Worm (Caenorhabditis elegans): ENCODE measurements around the gene C49G7.13.

The C49G7.13 gene

ce11 chrV:4081283-4081682 lies 45.4 kb downstream of the C49G7.13 start, which contains the start of gene srh-211:
srh-211 (minus strand) TSS chrV:4081383.
- no peak for TF ChIP-seq pha-4 (tag; optimal IDR thresholded peaks at IDR 0.05)
- no peak for TF ChIP-seq lin-39 (tag; optimal IDR thresholded peaks at IDR 0.05)
- TF ChIP-seq ztf-4 (tag; optimal IDR thresholded peaks at IDR 0.05), result no peak
- no peak for TF ChIP-seq nhr-11 (tag; optimal IDR thresholded peaks at IDR 0.05)
- TF ChIP-seq elt-2 (tag; optimal IDR thresholded peaks at IDR 0.05), result no peak
- TF ChIP-seq nhr-25 (tag; optimal IDR thresholded peaks at IDR 0.05), result no peak

ce11 chrV:4082952-4083351 lies 47.0 kb downstream of the C49G7.13 start, which contains the start of gene F38H12.5:
F38H12.5 (minus strand) TSS chrV:4083052.
- TF ChIP-seq nhr-11 (tag; optimal IDR thresholded peaks at IDR 0.05) (no peak), ceh-28 (tag; optimal IDR thresholded peaks at IDR 0.05) (no peak), nhr-12 (tag; optimal IDR thresholded peaks at IDR 0.05) (no peak), elt-3 (tag; optimal IDR thresholded peaks at IDR 0.05) (no peak), elt-2 (tag; optimal IDR thresholded peaks at IDR 0.05) (no peak), lin-15B (tag; optimal IDR thresholded peaks at IDR 0.05) (no peak), nhr-67 (tag; optimal IDR thresholded peaks at IDR 0.05) (no peak), snpc-4 (tag; optimal IDR thresholded peaks at IDR 0.05) (no peak), sea-2 (GFP tag; optimal IDR thresholded peaks at IDR 0.05) (no peak), nfya-1 (tag; optimal IDR thresholded peaks at IDR 0.05; ENCODE audit: insufficient read depth) (no peak), nhr-77 (tag; optimal IDR thresholded peaks at IDR 0.05) (no peak), nhr-76 (tag; optimal IDR thresholded peaks at IDR 0.05) (no peak), jun-1 (tag; optimal IDR thresholded peaks at IDR 0.05) (no peak), ama-1 (optimal IDR thresholded peaks at IDR 0.05) (no peak), zag-1 (tag; optimal IDR thresholded peaks at IDR 0.05) (no peak), mml-1 (tag; optimal IDR thresholded peaks at IDR 0.05) (no peak), ZK546.5 (tag; optimal IDR thresholded peaks at IDR 0.05) (no peak), pha-4 (tag; optimal IDR thresholded peaks at IDR 0.05) (no peak)
